Fruit fly (Drosophila melanogaster) whole organism, adult: ENCODE data around the gene CG9806.

ENCODE experiments used
- CG11617 ChIP-seq: fragments of 200-800 bp; sonication (Bioruptor generic); optimal IDR thresholded peaks from 2 replicates; lab custom pipeline; 2017; ENCODE audit warnings: mild to moderate bottlenecking, missing biosample characterization, missing genetic modification reagents, missing genetic modification characterization
- CG12768 ChIP-seq: fragments of 200-800 bp; sonication (Bioruptor generic); optimal IDR thresholded peaks from 2 replicates; lab custom pipeline; 2017; ENCODE audit warnings: missing biosample characterization, missing genetic modification characterization, mild to moderate bottlenecking, moderate library complexity, missing genetic modification reagents
- CG1620 ChIP-seq: fragments of 200-800 bp; sonication (Bioruptor generic); optimal IDR thresholded peaks from 2 replicates; lab custom pipeline; 2016; ENCODE audit warnings: missing biosample characterization, missing genetic modification characterization
- CG5204 ChIP-seq: fragments of 200-800 bp; sonication (Bioruptor generic); optimal IDR thresholded peaks from 2 replicates; lab custom pipeline; 2016; ENCODE audit warnings: missing biosample characterization, missing genetic modification characterization
- Mnt ChIP-seq: fragments of 200-800 bp; sonication (Bioruptor generic); optimal IDR thresholded peaks from 2 replicates; lab custom pipeline; 2016; ENCODE audit warnings: missing biosample characterization, mild to moderate bottlenecking, missing genetic modification characterization
- cnc ChIP-seq, 2 experiments: fragments of >200 bp; optimal IDR thresholded peaks; 2 replicates each; lab custom pipeline; 2017
- pad ChIP-seq: fragments of 200-800 bp; sonication (Bioruptor generic); optimal IDR thresholded peaks from 3 replicates; lab custom pipeline; 2017; ENCODE audit warnings: missing biosample characterization, missing genetic modification characterization, mild to moderate bottlenecking, moderate library complexity, missing genetic modification reagents
- tj ChIP-seq: fragments of 200-800 bp; sonication (Bioruptor generic); optimal IDR thresholded peaks from 3 replicates; lab custom pipeline; 2017; ENCODE audit warnings: missing biosample characterization, mild to moderate bottlenecking, missing genetic modification characterization, moderate library complexity

DNA sequence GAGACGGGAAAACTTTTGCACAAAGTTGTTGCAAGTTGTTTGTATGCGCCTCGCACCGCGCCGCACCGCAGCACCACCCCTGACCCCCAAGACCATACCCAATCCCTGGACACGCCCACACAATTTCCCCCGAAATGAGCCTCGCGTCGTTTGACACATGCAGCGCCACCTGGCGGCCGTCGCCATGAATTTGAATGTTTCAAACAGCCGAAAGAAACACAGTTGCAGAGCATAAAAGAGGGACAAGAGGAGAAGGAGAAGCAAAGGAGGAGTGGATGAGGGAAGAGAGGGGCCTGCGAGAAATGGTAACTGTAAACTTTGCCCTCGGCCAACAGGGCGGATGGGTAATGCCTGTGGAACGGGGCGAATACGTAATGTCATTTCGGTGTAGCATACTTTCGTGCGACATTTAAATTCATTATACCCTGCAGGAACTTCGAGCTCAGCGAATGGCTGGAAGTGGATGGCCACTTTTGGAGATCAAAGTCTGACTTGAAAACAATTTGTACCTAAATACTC is 15.4 kb upstream of the CG9806 start:
- TF ChIP-seq CG5204 (no peak), CG12768 (no peak), tj (GFP tag; lab: Kevin White, UChicago) (no peak), CG11617 (no peak), pad (GFP tag; lab: Kevin White, UChicago) (no peak), CG1620 (no peak), Mnt (no peak), cnc (optimal IDR thresholded peaks at IDR 0.05; lab: Kevin White, UChicago) (no peak)
